Worm (Caenorhabditis elegans) whole organism, midembryonic: Measurements from ENCODE around the gene str-9.
"Not testable (repeated sequence)": the region's sequence is repeated elsewhere in the genome, so short reads cannot be mapped to it uniquely, and the experiment has no call there.

ENCODE experiments used
- T22C8.4 ChIP-seq: fragments of 200-800 bp; sonication (Bioruptor generic); IDR thresholded peaks from 2 replicates; pipeline ENCODE4 v1.3.6; 2022; ENCODE audit warnings: missing genetic modification characterization, missing compliant biosample characterization
- cog-1 ChIP-seq: sonication (generic microtip); optimal IDR thresholded peaks from 2 replicates; lab custom pipeline; 2016; ENCODE audit warnings: missing genetic modification characterization, missing compliant biosample characterization
- flt-1 ChIP-seq: fragments of 200-800 bp; sonication (Bioruptor generic); IDR thresholded peaks from 2 replicates; pipeline ENCODE4 v1.3.6; 2022; ENCODE audit warnings: missing genetic modification characterization, missing compliant biosample characterization
- klf-2 ChIP-seq: fragments of 200-800 bp; sonication (Bioruptor generic); conservative IDR thresholded peaks from 2 replicates; pipeline ENCODE4 v1.3.6; 2022; ENCODE audit warnings: missing genetic modification reagents, missing genetic modification characterization, missing compliant biosample characterization
- med-1 ChIP-seq: sonication (generic microtip); optimal IDR thresholded peaks from 2 replicates; lab custom pipeline; 2017; ENCODE audit warnings: missing genetic modification characterization, mild to moderate bottlenecking, missing compliant biosample characterization, antibody characterized with exemption, missing genetic modification reagents; ENCODE audit not compliant: insufficient read depth
- ref-1 ChIP-seq: fragments of 200-800 bp; sonication (Bioruptor generic); conservative IDR thresholded peaks from 2 replicates; pipeline ENCODE4 v1.3.6; 2022; ENCODE audit warnings: missing genetic modification reagents, missing genetic modification characterization, missing compliant biosample characterization
- tab-1 ChIP-seq: fragments of 200-800 bp; sonication (Bioruptor generic); IDR thresholded peaks from 2 replicates; pipeline ENCODE4 v1.3.6; 2022; ENCODE audit warnings: missing genetic modification characterization, missing compliant biosample characterization
- ztf-23 ChIP-seq: fragments of 200-800 bp; sonication (Bioruptor generic); IDR thresholded peaks from 2 replicates; pipeline ENCODE4 v1.3.6; 2022; ENCODE audit warnings: missing genetic modification reagents, missing genetic modification characterization, missing compliant biosample characterization
- ztf-29 ChIP-seq: fragments of 200-800 bp; sonication (Bioruptor generic); IDR thresholded peaks from 2 replicates; pipeline ENCODE4 v1.3.6; 2022; ENCODE audit warnings: missing genetic modification reagents, missing genetic modification characterization, missing compliant biosample characterization

The str-9 gene

DNA sequence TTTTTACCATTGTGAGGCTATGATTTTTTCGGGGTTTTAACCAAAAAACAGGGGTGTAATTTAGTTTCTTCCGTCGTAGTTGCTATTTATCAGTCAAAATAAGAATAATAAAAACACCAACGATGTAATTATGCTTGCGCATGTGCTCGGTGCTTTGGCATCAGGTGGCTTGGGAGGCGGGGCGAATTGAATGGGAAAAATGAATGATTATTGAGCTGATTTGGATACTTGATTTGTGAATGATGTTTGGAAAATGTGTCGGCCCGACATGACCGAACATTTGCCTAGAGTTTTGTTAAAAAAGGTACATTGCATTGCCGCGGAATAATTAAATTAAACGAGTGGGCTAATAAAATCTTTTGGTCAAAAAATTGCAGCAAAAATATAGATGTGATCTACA is 26.3 kb upstream of the str-9 start, which contains the start of gene str-38:
Gene str-38 (minus strand): TSS at position 101 of the 400 bp plus-strand sequence.
- TF ChIP-seq ref-1: no peak

- TF ChIP-seq ztf-29 (GFP tag; lab: Robert Waterston, UW): no peak
- TF ChIP-seq ztf-23 (GFP tag; lab: Robert Waterston, UW): no peak
- no peak for TF ChIP-seq T22C8.4 (GFP tag; lab: Robert Waterston, UW)
- no peak for TF ChIP-seq cog-1 (tag; lab: Kevin White, UChicago)
- no peak for TF ChIP-seq med-1 (GFP tag; lab: Kevin White, UChicago)
- no peak for TF ChIP-seq klf-2 (GFP tag; lab: Robert Waterston, UW)
- TF ChIP-seq ref-1: no peak
- TF ChIP-seq flt-1 (GFP tag; lab: Robert Waterston, UW): no peak
- TF ChIP-seq tab-1 (GFP tag; lab: Robert Waterston, UW): no peak
Measured at ce11 chrV:15733020-15733419, 25.5 kb upstream of the str-9 start.

- no peak for TF ChIP-seq tab-1 (GFP tag; lab: Robert Waterston, UW)
- no peak for TF ChIP-seq ztf-29 (GFP tag; lab: Robert Waterston, UW)
- TF ChIP-seq T22C8.4 (GFP tag; lab: Robert Waterston, UW): no peak
- no peak for TF ChIP-seq klf-2 (GFP tag; lab: Robert Waterston, UW)
Measured at ce11 chrV:15733568-15733967, 25.0 kb upstream of the str-9 start, which contains the start of gene T23D5.3. Gene T23D5.3, minus strand, starts transcription at chrV:15733668.

DNA sequence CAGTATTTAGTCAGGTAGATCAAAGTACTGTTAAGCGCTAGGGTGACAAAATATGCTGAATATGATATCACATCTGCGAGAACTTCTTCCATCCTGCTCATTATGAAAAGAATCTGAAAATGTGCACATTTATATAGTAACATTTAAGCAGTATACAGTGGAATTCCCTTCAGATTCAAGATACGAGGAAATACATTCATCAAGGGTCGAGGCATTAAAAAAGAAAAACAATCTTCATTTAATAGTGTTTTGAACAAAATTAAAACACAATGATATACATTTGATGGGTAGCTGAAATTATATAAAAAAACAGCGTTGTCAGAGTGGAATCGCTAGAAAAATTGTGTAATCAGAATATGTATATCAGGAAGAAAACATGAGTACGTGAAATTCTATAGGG is 22.8 kb upstream of the str-9 start, which contains the start of gene str-27:
Gene str-27 (minus strand): TSS at position 101 of the 400 bp plus-strand sequence.
- no peak for TF ChIP-seq ref-1
- no peak for TF ChIP-seq flt-1 (GFP tag; lab: Robert Waterston, UW)
- no peak for TF ChIP-seq tab-1 (GFP tag; lab: Robert Waterston, UW)
- TF ChIP-seq med-1 (GFP tag; lab: Kevin White, UChicago): no peak
- no peak for TF ChIP-seq ztf-29 (GFP tag; lab: Robert Waterston, UW)
- no peak for TF ChIP-seq ztf-23 (GFP tag; lab: Robert Waterston, UW)
- TF ChIP-seq T22C8.4 (GFP tag; lab: Robert Waterston, UW): no peak
- TF ChIP-seq cog-1 (tag; lab: Kevin White, UChicago): no peak
- no peak for TF ChIP-seq klf-2 (GFP tag; lab: Robert Waterston, UW)

ce11 chrV:15741851-15742250 is 16.7 kb upstream of the str-9 start, which contains the start of gene str-18:
Gene str-18, minus strand, starts transcription at chrV:15741951.
- TF ChIP-seq ztf-29 (GFP tag; lab: Robert Waterston, UW) (no peak), med-1 (GFP tag; lab: Kevin White, UChicago) (no peak), klf-2 (GFP tag; lab: Robert Waterston, UW) (no peak), flt-1 (GFP tag; lab: Robert Waterston, UW) (no peak), tab-1 (GFP tag; lab: Robert Waterston, UW) (no peak), ztf-23 (GFP tag; lab: Robert Waterston, UW) (no peak), T22C8.4 (GFP tag; lab: Robert Waterston, UW) (no peak), ref-1 (no peak), cog-1 (tag; lab: Kevin White, UChicago) (no peak)

- not testable (repeated sequence) for TF ChIP-seq ref-1; ztf-23 (GFP tag; lab: Robert Waterston, UW); flt-1 (GFP tag; lab: Robert Waterston, UW)
Measured at ce11 chrV:15744366-15744765, 14.2 kb upstream of the str-9 start, which contains the start of gene str-19. Gene str-19, minus strand, starts transcription at chrV:15744466.

- not testable (repeated sequence) for TF ChIP-seq cog-1 (tag; lab: Kevin White, UChicago); med-1 (GFP tag; lab: Kevin White, UChicago); ztf-29 (GFP tag; lab: Robert Waterston, UW)
Measured at ce11 chrV:15748343-15748742, 10.2 kb upstream of the str-9 start, which contains the start of gene T23D5.8. Gene T23D5.8, minus strand, starts transcription at chrV:15748443.

DNA sequence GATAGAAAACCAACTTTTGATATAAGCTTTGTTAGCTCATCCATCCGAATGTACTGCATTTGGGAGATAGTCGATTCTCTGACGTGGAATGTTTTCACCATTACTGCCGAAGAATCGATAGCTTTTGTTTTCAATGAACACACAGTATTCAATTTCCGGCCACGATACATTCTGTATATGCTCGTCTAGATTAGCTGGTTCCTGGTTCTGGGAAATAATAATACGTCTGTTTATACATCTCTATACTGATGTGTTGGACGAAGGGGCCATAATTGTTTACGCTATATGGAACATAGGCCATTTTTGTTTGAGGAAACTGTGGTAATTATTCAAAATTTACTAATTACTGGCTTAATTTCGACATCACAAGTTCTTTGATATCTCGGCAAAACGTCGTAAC is 8.4 kb upstream of the str-9 start, which contains the start of gene str-6:
Gene str-6 (minus strand): TSS at position 101 of the 400 bp plus-strand sequence.
- TF ChIP-seq cog-1 (tag; lab: Kevin White, UChicago) (no peak), flt-1 (GFP tag; lab: Robert Waterston, UW) (no peak), med-1 (GFP tag; lab: Kevin White, UChicago) (no peak), T22C8.4 (GFP tag; lab: Robert Waterston, UW) (no peak), ref-1 (no peak), ztf-23 (GFP tag; lab: Robert Waterston, UW) (no peak), tab-1 (GFP tag; lab: Robert Waterston, UW) (no peak), klf-2 (GFP tag; lab: Robert Waterston, UW) (no peak), ztf-29 (GFP tag; lab: Robert Waterston, UW) (no peak)

ce11 chrV:15752049-15752448 is 6.5 kb upstream of the str-9 start, which contains the start of gene str-43:
Gene str-43, minus strand, starts transcription at chrV:15752149.
- TF ChIP-seq med-1 (GFP tag; lab: Kevin White, UChicago) (no peak), T22C8.4 (GFP tag; lab: Robert Waterston, UW) (no peak), ztf-29 (GFP tag; lab: Robert Waterston, UW) (no peak), klf-2 (GFP tag; lab: Robert Waterston, UW) (no peak), flt-1 (GFP tag; lab: Robert Waterston, UW) (no peak), ref-1 (no peak), tab-1 (GFP tag; lab: Robert Waterston, UW) (no peak), cog-1 (tag; lab: Kevin White, UChicago) (no peak)

DNA sequence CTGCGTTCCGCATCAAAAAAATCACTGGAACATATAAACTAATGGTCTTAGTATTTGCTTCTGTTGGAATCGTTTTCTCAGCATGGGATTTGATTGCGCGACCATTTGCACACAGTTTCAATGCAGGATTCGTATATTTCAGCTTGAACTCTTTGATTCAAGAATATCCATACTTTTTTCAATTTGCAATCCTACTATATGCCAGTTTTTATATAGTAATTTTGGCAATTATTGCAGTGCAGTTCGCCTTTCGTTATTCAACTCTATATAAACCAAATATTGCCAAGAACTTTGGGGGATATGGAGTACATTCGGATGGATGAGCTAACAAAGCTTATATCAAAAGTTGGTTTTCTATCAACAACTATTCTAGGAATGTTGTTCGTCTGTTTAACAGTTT is 5.6 kb upstream of the str-9 start, which contains the start of gene str-5:
Gene str-5 (plus strand): TSS at position 301 of the 400 bp plus-strand sequence.
- not testable (repeated sequence) for TF ChIP-seq T22C8.4 (GFP tag; lab: Robert Waterston, UW); med-1 (GFP tag; lab: Kevin White, UChicago); tab-1 (GFP tag; lab: Robert Waterston, UW)
